Worm (Caenorhabditis elegans) whole organism, L2 larva: ENCODE data around the gene C33D3.5.

Experiments used
- C34F6.9 ChIP-seq: fragments of 150-350 bp; optimal IDR thresholded peaks from 2 replicates; lab custom pipeline; 2014; ENCODE audit warnings: missing biosample characterization, missing genetic modification characterization
- F13H6.1 ChIP-seq: sonication (generic microtip); optimal IDR thresholded peaks from 2 replicates; lab custom pipeline; 2016; ENCODE audit warnings: missing genetic modification characterization, missing compliant biosample characterization
- Y55F3AM.14 ChIP-seq: fragments of 200-800 bp; sonication (Bioruptor generic); optimal IDR thresholded peaks from 2 replicates; lab custom pipeline; 2018; ENCODE audit warnings: mild to moderate bottlenecking, missing genetic modification characterization, missing compliant biosample characterization
- ZK546.5 ChIP-seq: sonication (generic microtip); optimal IDR thresholded peaks from 2 replicates; lab custom pipeline; 2017; ENCODE audit warnings: missing biosample characterization, missing genetic modification characterization
- aly-2 ChIP-seq: fragments of 150-350 bp; optimal IDR thresholded peaks from 2 replicates; lab custom pipeline; 2014; ENCODE audit warnings: missing biosample characterization, missing genetic modification characterization
- ama-1 ChIP-seq: fragments of 150-350 bp; optimal IDR thresholded peaks from 2 replicates; lab custom pipeline; 2018; ENCODE audit warnings: inconsistent platforms
- blmp-1 ChIP-seq: sonication (generic microtip); optimal IDR thresholded peaks from 2 replicates; lab custom pipeline; 2017; ENCODE audit warnings: missing genetic modification characterization, mild to moderate bottlenecking, missing compliant biosample characterization, antibody characterized with exemption, moderate library complexity; ENCODE audit not compliant: insufficient read depth
- ceh-16 ChIP-seq: fragments of 150-350 bp; optimal IDR thresholded peaks from 2 replicates; lab custom pipeline; 2014; ENCODE audit warnings: missing biosample characterization, missing genetic modification characterization
- ceh-82 ChIP-seq: fragments of 150-350 bp; optimal IDR thresholded peaks from 2 replicates; lab custom pipeline; 2014; ENCODE audit warnings: missing biosample characterization, missing genetic modification characterization
- crh-2 ChIP-seq: sonication (generic microtip); optimal IDR thresholded peaks from 2 replicates; lab custom pipeline; 2017; ENCODE audit warnings: missing biosample characterization, missing genetic modification characterization
- dmd-4 ChIP-seq: sonication (generic microtip); optimal IDR thresholded peaks from 2 replicates; lab custom pipeline; 2017; ENCODE audit warnings: missing biosample characterization, missing genetic modification characterization
- elt-1 ChIP-seq: fragments of 150-350 bp; optimal IDR thresholded peaks from 2 replicates; lab custom pipeline; 2014; ENCODE audit warnings: missing biosample characterization, missing genetic modification characterization
- elt-3 ChIP-seq: sonication (generic microtip); optimal IDR thresholded peaks from 2 replicates; lab custom pipeline; 2017; ENCODE audit warnings: missing biosample characterization, missing genetic modification characterization
- fos-1 ChIP-seq: fragments of 150-350 bp; optimal IDR thresholded peaks from 2 replicates; lab custom pipeline; 2014; ENCODE audit warnings: missing biosample characterization, missing genetic modification characterization
- gmeb-1 ChIP-seq: fragments of 150-350 bp; optimal IDR thresholded peaks from 2 replicates; lab custom pipeline; 2014; ENCODE audit warnings: missing biosample characterization, missing genetic modification characterization
- lin-11 ChIP-seq: fragments of 150-350 bp; sonication (generic microtip); optimal IDR thresholded peaks from 2 replicates; lab custom pipeline; 2014; ENCODE audit warnings: missing biosample characterization, missing genetic modification characterization, inconsistent platforms, mixed read lengths
- lin-13 ChIP-seq: fragments of 150-350 bp; optimal IDR thresholded peaks from 2 replicates; lab custom pipeline; 2014; ENCODE audit warnings: missing biosample characterization, missing genetic modification reagents, missing genetic modification characterization
- lin-39 ChIP-seq: fragments of 150-350 bp; optimal IDR thresholded peaks from 2 replicates; lab custom pipeline; 2014; ENCODE audit warnings: missing biosample characterization, missing genetic modification reagents, missing genetic modification characterization
- lsy-2 ChIP-seq, 2 experiments: fragments of 150-350 bp in 1 of 2; sonication (generic microtip) in 1 of 2; optimal IDR thresholded peaks; 2 replicates each; lab custom pipeline; 2014 to 2017; ENCODE audit warnings: missing biosample characterization in 2 of 2, missing genetic modification characterization in 2 of 2
- mab-5 ChIP-seq: fragments of 150-350 bp; optimal IDR thresholded peaks from 2 replicates; lab custom pipeline; 2014; ENCODE audit warnings: missing biosample characterization, missing genetic modification characterization
- mbf-1 ChIP-seq: sonication (generic microtip); optimal IDR thresholded peaks from 2 replicates; lab custom pipeline; 2017; ENCODE audit warnings: missing biosample characterization, missing genetic modification characterization
- nhr-10 ChIP-seq: sonication (generic microtip); optimal IDR thresholded peaks from 2 replicates; lab custom pipeline; 2017; ENCODE audit warnings: missing biosample characterization, missing genetic modification characterization
- nhr-12 ChIP-seq: fragments of 150-350 bp; optimal IDR thresholded peaks from 2 replicates; lab custom pipeline; 2014; ENCODE audit warnings: missing biosample characterization, missing genetic modification characterization
- nhr-129 ChIP-seq: fragments of 150-350 bp; optimal IDR thresholded peaks from 2 replicates; lab custom pipeline; 2014; ENCODE audit warnings: missing biosample characterization, missing genetic modification characterization
- nhr-23 ChIP-seq: fragments of 150-350 bp; optimal IDR thresholded peaks from 2 replicates; lab custom pipeline; 2014; ENCODE audit warnings: missing biosample characterization, missing genetic modification reagents, missing genetic modification characterization
- nhr-25 ChIP-seq: fragments of 150-350 bp; sonication (generic microtip); optimal IDR thresholded peaks from 3 replicates; lab custom pipeline; 2014; ENCODE audit warnings: missing biosample characterization, missing genetic modification characterization
- nhr-6 ChIP-seq: fragments of 150-350 bp; optimal IDR thresholded peaks from 2 replicates; lab custom pipeline; 2014; ENCODE audit warnings: missing biosample characterization, missing genetic modification characterization
- peb-1 ChIP-seq: fragments of 150-350 bp; optimal IDR thresholded peaks from 2 replicates; lab custom pipeline; 2014; ENCODE audit warnings: missing biosample characterization, missing genetic modification characterization
- sem-4 ChIP-seq: fragments of 150-350 bp; optimal IDR thresholded peaks from 2 replicates; lab custom pipeline; 2014; ENCODE audit warnings: missing biosample characterization, missing genetic modification reagents, missing genetic modification characterization
- skn-1 ChIP-seq: sonication (generic microtip); optimal IDR thresholded peaks from 2 replicates; lab custom pipeline; 2017; ENCODE audit warnings: missing biosample characterization, missing genetic modification characterization
- sma-3 ChIP-seq: sonication (generic microtip); optimal IDR thresholded peaks from 2 replicates; lab custom pipeline; 2016; ENCODE audit warnings: missing genetic modification reagents, missing genetic modification characterization, missing compliant biosample characterization
- sma-9 ChIP-seq, 2 experiments: fragments of 150-350 bp in 1 of 2; sonication (generic microtip) in 1 of 2; optimal IDR thresholded peaks; 2 replicates each; lab custom pipeline; 2014 to 2016; ENCODE audit warnings: missing genetic modification characterization in 2 of 2, mild to moderate bottlenecking in 1 of 2, missing biosample characterization in 1 of 2, missing compliant biosample characterization in 1 of 2, missing genetic modification reagents in 1 of 2, moderate library complexity in 1 of 2
- snpc-4 ChIP-seq: fragments of 150-350 bp; optimal IDR thresholded peaks from 2 replicates; lab custom pipeline; 2014; ENCODE audit warnings: missing biosample characterization, missing genetic modification characterization
- unc-39 ChIP-seq: fragments of 150-350 bp; optimal IDR thresholded peaks from 2 replicates; lab custom pipeline; 2014; ENCODE audit warnings: missing biosample characterization, missing genetic modification characterization
- unc-55 ChIP-seq: fragments of 150-350 bp; sonication (generic microtip); optimal IDR thresholded peaks from 3 replicates; lab custom pipeline; 2014; ENCODE audit warnings: missing biosample characterization, missing genetic modification reagents, missing genetic modification characterization
- unc-62 ChIP-seq: fragments of 150-350 bp; optimal IDR thresholded peaks from 2 replicates; lab custom pipeline; 2014; ENCODE audit warnings: missing biosample characterization, missing genetic modification reagents, missing genetic modification characterization
- ztf-1 ChIP-seq: fragments of 200-800 bp; sonication (Bioruptor generic); conservative IDR thresholded peaks from 2 replicates; pipeline ENCODE4 v1.3.6; 2022; ENCODE audit warnings: missing genetic modification characterization, missing compliant biosample characterization

C33D3.5 gene

DNA sequence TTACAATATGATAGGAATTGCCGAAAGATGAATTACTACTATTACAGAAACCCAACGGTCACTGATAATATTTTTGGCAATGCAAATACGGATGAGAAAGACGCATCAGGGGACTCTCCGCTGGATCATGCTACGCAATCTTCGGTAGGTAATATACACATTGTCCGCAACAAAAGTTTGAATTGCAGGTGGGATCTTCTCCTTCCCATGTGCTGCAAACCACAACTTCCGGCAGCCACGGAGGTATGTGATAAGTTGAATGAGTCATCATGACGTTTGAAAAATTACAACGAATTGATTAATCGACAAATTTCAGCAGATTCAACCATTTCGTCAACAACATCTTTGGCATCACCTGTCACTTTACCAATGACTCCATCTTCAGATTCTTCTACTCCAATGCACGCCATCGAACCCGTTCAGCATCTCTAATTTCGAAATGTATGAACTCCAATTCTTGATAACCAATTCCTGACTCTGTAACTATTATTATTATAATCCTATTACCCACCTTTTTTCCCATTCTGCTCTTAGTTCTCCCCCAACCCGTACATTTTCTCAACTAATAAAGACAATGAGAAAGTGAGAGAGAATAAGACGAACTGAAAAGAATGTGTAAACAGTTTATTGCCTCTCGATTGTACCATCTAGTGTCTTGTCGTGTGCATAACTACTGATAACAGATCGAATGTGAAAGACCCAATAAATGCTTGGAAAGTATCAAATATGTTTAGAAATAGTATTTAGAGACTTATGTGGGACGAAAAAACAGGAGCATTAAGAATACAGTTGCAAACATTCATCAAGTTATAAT is 13.8 kb upstream of the C33D3.5 start (continued):
- no peak for TF ChIP-seq Y55F3AM.14

DNA sequence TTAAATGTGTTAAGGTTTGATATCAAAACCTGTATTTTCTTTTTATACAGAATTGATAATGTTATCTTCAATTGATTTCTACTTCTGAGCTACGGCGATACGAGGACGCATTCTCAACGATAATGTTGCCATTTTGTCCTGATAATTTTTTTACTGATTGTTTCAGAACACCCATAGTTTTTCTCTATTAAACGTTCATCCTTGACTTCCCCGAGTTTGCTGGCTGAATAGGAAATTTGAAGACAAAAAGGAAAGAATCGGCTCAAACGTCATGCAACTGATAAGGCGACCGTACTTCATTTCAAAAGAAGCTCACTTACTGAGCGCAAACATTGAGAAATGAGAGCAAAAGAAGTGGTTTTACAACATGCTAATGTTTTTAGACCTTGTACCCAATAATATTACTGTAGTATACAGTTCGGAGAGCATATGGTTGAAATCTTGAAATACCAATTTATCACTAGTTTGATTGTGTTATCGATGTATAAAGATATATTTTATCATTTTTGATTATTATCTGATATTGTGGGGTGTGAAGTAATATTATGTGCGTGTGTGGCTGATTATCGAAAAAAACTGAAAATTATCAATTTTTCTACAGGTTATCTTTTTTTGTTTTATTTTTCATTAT is 11.9 kb upstream of the C33D3.5 start:
- TF ChIP-seq sma-9 (GFP tag; optimal IDR thresholded peaks at IDR 0.05; lab: Kevin White, UChicago), result no peak
- TF ChIP-seq sma-9 (tag; optimal IDR thresholded peaks at IDR 0.05; lab: Kevin White, UChicago), result no peak
- TF ChIP-seq unc-39, result no peak
- TF ChIP-seq unc-55, result no peak
- TF ChIP-seq nhr-10 (tag; lab: Kevin White, UChicago), result no peak
- peak; percentile 73 for TF ChIP-seq fos-1 (tag; lab: Kevin White, UChicago)

DNA sequence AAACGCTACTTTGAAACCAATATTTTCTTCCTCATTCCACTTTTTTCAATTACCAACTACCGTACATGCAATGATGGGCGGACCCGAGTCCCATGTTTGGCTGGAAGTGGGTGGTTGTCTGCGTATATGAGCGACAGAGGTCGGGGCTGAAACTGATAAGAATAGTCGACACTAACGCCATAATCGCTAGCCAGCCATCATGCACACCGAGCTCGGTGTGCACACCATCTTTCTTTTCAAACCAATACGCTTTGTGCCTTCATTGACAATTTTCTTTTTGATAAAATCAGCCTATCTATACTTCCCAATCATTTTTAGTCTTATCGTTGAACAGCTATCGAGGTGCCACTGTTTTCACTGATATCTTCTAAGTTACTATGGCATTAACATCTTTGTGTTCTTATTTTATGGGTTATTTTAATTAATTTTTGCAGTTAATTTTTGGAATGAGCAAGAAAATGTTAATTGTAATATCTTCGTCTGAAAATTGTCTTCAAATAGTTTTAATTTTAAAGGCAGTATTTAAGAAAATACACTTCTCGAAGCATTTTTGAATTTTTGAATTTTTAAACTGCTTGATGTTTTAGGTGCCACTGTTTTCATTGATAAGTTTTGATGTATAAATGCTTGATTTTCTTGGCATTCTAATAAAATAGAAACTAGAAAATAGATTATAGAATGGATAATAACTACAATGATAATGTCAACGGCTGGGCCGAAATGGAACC is 10.4 kb upstream of the C33D3.5 start, which contains the start of gene elt-2:
TSS of gene elt-2 (plus strand) at position 678 of the 728 bp plus-strand sequence.
- peak; percentile 34 for TF ChIP-seq F13H6.1 (tag; lab: Kevin White, UChicago)
- TF ChIP-seq C34F6.9 (tag; lab: Kevin White, UChicago), result no peak
- TF ChIP-seq nhr-12 (tag; lab: Kevin White, UChicago), result no peak
- TF ChIP-seq nhr-6, result no peak
- TF ChIP-seq unc-62 (GFP tag; lab: Kevin White, UChicago), result no peak
- TF ChIP-seq elt-1 (tag; lab: Kevin White, UChicago), result no peak
- no peak for TF ChIP-seq unc-39
- no peak for TF ChIP-seq elt-3 (tag; lab: Kevin White, UChicago)
- TF ChIP-seq lsy-2 (tag; optimal IDR thresholded peaks at IDR 0.05; lab: Kevin White, UChicago), result peak in 1 of 2 experiments; percentile 57
- TF ChIP-seq gmeb-1 (tag; lab: Kevin White, UChicago), result peak; percentile 58
- no peak for TF ChIP-seq mab-5 (tag; lab: Kevin White, UChicago)
- TF ChIP-seq lin-11 (tag; lab: Kevin White, UChicago), result no peak
- peak; percentile 36 for TF ChIP-seq sma-3 (GFP tag; lab: Kevin White, UChicago)
- TF ChIP-seq mbf-1 (tag; lab: Kevin White, UChicago), result no peak
- TF ChIP-seq fos-1 (tag; lab: Kevin White, UChicago), result peak; percentile 95
- no peak for TF ChIP-seq nhr-25 (tag; lab: Kevin White, UChicago)
- TF ChIP-seq lin-39 (tag; lab: Kevin White, UChicago), result no peak
- no peak for TF ChIP-seq aly-2
- TF ChIP-seq ceh-82 (tag; lab: Kevin White, UChicago), result no peak
- no peak for TF ChIP-seq snpc-4 (tag; lab: Kevin White, UChicago)
- TF ChIP-seq ama-1 (lab: Kevin White, UChicago), result no peak
- no peak for TF ChIP-seq nhr-10 (tag; lab: Kevin White, UChicago)
- TF ChIP-seq sma-9 (GFP tag; optimal IDR thresholded peaks at IDR 0.05; lab: Kevin White, UChicago), result peak; percentile 73
- TF ChIP-seq sma-9 (tag; optimal IDR thresholded peaks at IDR 0.05; lab: Kevin White, UChicago), result no peak
- no peak for TF ChIP-seq skn-1
- no peak for TF ChIP-seq dmd-4
- TF ChIP-seq crh-2 (tag; lab: Kevin White, UChicago), result peak; percentile 31

DNA sequence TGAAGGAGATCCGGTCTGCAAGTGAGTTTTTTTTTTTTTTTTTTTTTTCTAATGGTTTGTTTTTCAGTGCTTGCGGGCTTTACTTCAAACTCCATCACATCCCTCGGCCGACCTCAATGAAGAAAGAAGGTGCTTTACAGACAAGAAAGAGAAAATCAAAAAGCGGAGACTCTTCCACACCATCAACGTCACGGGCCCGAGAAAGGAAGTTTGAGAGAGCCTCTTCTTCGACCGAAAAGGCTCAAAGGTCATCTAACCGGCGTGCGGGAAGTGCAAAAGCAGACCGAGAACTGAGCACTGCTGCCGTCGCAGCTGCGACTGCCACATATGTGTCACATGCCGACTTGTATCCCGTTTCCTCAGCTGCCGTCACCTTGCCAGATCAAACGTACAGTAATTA is 8.9 kb upstream of the C33D3.5 start:
- no peak for TF ChIP-seq lin-13
- no peak for TF ChIP-seq lsy-2 (tag; optimal IDR thresholded peaks at IDR 0.05; lab: Kevin White, UChicago)
- TF ChIP-seq peb-1 (tag; lab: Kevin White, UChicago), result no peak
- TF ChIP-seq blmp-1, result no peak
- TF ChIP-seq unc-55, result no peak
- TF ChIP-seq nhr-129 (tag; lab: Kevin White, UChicago), result no peak
- TF ChIP-seq ceh-16 (tag; lab: Kevin White, UChicago), result no peak
- no peak for TF ChIP-seq snpc-4 (tag; lab: Kevin White, UChicago)
- TF ChIP-seq sem-4 (tag; lab: Kevin White, UChicago), result no peak
- no peak for TF ChIP-seq ZK546.5 (tag; lab: Kevin White, UChicago)
- TF ChIP-seq ceh-82 (tag; lab: Kevin White, UChicago), result no peak
- no peak for TF ChIP-seq nhr-23 (tag; lab: Kevin White, UChicago)
- no peak for TF ChIP-seq lin-11 (tag; lab: Kevin White, UChicago)
- TF ChIP-seq ztf-1 (GFP tag; lab: Robert Waterston, UW), result no peak
- TF ChIP-seq crh-2 (tag; lab: Kevin White, UChicago), result no peak
